Fruit fly (Drosophila melanogaster): ENCODE results near the gene CG17026.
A peak's percentile ranks its signal among the peaks of the same experiment; 100 is the strongest.

CG17026 gene

DNA sequence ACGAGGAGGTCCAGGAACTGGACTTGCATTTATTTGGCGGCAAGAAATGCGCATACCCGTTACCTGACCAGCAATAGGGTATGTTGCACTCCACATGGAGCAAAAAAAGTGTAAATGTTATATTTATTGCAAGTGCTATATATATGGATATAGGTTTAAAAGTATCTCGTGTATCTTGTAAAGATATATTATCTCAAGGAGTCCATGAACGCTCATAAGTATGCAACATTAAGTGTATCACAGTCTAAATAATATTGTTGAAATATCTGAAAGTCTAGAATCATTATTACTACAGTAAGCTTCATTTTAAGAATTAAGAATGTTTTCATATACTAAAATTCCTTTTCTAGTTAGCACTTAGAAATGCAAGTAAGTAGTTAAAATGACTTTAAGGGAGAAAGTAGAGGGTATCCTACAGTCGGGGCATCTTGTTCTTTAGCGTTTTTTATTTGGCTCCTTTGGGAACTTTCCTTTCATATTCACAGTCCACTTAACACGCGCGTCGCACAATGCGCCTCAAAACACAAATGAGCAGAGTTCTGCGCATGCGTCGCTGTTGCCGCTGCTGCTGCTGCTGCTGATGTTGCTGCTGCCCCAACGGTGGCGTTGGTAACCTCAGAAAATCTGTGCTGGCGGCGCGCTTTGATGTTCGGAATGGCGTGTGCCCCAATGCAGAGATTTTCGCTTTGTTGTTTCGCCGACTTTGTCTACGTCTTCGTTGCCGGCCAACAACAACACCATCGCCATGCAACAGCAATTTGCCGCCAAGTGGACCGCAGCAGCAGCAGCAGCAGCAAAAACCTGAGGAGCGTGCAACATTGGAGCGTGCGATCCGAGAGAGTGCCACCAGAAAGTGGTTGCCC lies 44.2 kb downstream of the CG17026 start (continued):
- TF ChIP-seq lola (GFP tag; optimal IDR thresholded peaks at IDR 0.05) (peak in 1 of 3 experiments; percentile 8), insv (GFP tag; optimal IDR thresholded peaks at IDR 0.05) (no peak)

DNA sequence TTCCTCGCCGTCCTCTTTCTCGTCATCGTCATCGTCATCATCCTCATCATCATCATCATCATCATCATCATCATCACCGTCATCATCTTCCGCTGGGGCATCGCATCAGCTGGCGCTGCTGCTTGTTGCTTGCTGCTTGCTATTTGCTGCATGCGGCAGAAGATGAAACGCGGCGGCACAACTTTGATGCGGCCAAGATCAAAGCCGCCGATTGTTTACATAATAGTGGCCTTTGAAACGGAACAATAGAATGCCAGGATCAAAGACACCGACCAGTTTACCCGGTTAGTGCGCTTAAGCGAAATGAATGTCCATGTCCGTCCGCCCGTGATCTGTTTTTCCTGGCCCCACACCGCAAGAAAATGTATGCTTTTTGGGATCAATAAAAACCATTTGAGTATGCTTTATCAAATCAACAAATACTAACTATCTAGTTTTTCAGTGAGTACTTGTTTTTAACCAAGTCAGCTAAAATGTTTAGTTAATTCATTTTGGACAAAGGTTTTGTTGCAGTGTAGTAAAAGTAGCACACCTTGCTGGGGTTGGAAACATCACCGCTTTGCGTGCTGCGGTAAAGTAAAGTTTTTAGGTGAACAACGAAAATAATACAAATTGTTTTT lies 46.0 kb downstream of the CG17026 start:
- TF ChIP-seq tll (GFP tag; optimal IDR thresholded peaks at IDR 0.05), result peak in 1 of 2 experiments; percentile 31
- TF ChIP-seq aop (GFP tag; IDR thresholded peaks at IDR 0.05), result no peak
- peak; percentile 65 for TF ChIP-seq unpg (GFP tag; optimal IDR thresholded peaks at IDR 0.05)
- no peak for TF ChIP-seq exex (tag; optimal IDR thresholded peaks at IDR 0.05)
- TF ChIP-seq E2f2 (GFP tag; IDR thresholded peaks at IDR 0.05), result peak; percentile 18; the same call in 1 of the 2 replicates
- TF ChIP-seq al (GFP tag; IDR thresholded peaks at IDR 0.05), result no peak
- no peak for TF ChIP-seq CG12744 (GFP tag; optimal IDR thresholded peaks at IDR 0.05)
- no peak for TF ChIP-seq bowl (GFP tag; IDR thresholded peaks at IDR 0.05)
- TF ChIP-seq CG13624 (GFP tag; optimal IDR thresholded peaks at IDR 0.05), result no peak
- no peak for TF ChIP-seq prd (optimal IDR thresholded peaks at IDR 0.05)
- TF ChIP-seq prd (GFP tag; IDR thresholded peaks at IDR 0.05), result peak; percentile 87
- no peak for TF ChIP-seq CG16813 (GFP tag; IDR thresholded peaks at IDR 0.05; ENCODE audit: partially characterized antibody)
- TF ChIP-seq NC2α (GFP tag; optimal IDR thresholded peaks at IDR 0.05), result peak; percentile 3
- peak; percentile 44 for TF ChIP-seq CG30431 (GFP tag; optimal IDR thresholded peaks at IDR 0.05)
- TF ChIP-seq fd3F (GFP tag; optimal IDR thresholded peaks at IDR 0.05), result no peak
- TF ChIP-seq CG15514 (GFP tag; optimal IDR thresholded peaks at IDR 0.05), result no peak
- no peak for TF ChIP-seq CG12071 (GFP tag; optimal IDR thresholded peaks at IDR 0.05)
- TF ChIP-seq CG10431 (GFP tag; optimal IDR thresholded peaks at IDR 0.05), result no peak
- peak; percentile 42 for TF ChIP-seq CG2678 (tag; optimal IDR thresholded peaks at IDR 0.05)
- peak; percentile 86 for TF ChIP-seq CG2712 (tag; optimal IDR thresholded peaks at IDR 0.05)
- no peak for TF ChIP-seq MBD-R2 (GFP tag; IDR thresholded peaks at IDR 0.05)
- TF ChIP-seq row (GFP tag; IDR thresholded peaks at IDR 0.05), result peak; percentile 50
- no peak for TF ChIP-seq CG17186 (GFP tag; optimal IDR thresholded peaks at IDR 0.05)
- peak; percentile 17 for TF ChIP-seq org-1 (GFP tag; optimal IDR thresholded peaks at IDR 0.05)
- no peak for TF ChIP-seq Optix (GFP tag; IDR thresholded peaks at IDR 0.05)
- TF ChIP-seq Mad (GFP tag; optimal IDR thresholded peaks at IDR 0.05), result peak; percentile 21
- TF ChIP-seq Hr39 (optimal IDR thresholded peaks at IDR 0.05), result no peak
- TF ChIP-seq cad (GFP tag; optimal IDR thresholded peaks at IDR 0.05), result no peak
- peak; percentile 64 for TF ChIP-seq Spps (tag; optimal IDR thresholded peaks at IDR 0.05)
- no peak for TF ChIP-seq seq (GFP tag; IDR thresholded peaks at IDR 0.05)
- TF ChIP-seq maf-S (GFP tag; optimal IDR thresholded peaks at IDR 0.05), result peak; percentile 38
- peak; percentile 39 for TF ChIP-seq CG12219 (GFP tag; optimal IDR thresholded peaks at IDR 0.05)
- no peak for TF ChIP-seq br (optimal IDR thresholded peaks at IDR 0.05)
- no peak for TF ChIP-seq nom (GFP tag; optimal IDR thresholded peaks at IDR 0.05)
- no peak for TF ChIP-seq gt (GFP tag; IDR thresholded peaks at IDR 0.05)
- TF ChIP-seq HLH54F (GFP tag; optimal IDR thresholded peaks at IDR 0.05), result peak; percentile 14
- peak; percentile 70 for TF ChIP-seq CG4820 (GFP tag; optimal IDR thresholded peaks at IDR 0.05)
- no peak for TF ChIP-seq amos (GFP tag; IDR thresholded peaks at IDR 0.05; ENCODE audit: partially characterized antibody)
- TF ChIP-seq CG32532 (GFP tag; IDR thresholded peaks at IDR 0.05), result no peak
- no peak for TF ChIP-seq ftz-f1 (GFP tag; optimal IDR thresholded peaks at IDR 0.05)
- peak; percentile 68 for TF ChIP-seq CG31441 (GFP tag; IDR thresholded peaks at IDR 0.05)
- TF ChIP-seq CG1233 (GFP tag; optimal IDR thresholded peaks at IDR 0.05), result peak; percentile 47
- no peak for TF ChIP-seq CG14014 (GFP tag; IDR thresholded peaks at IDR 0.05)
- TF ChIP-seq ham (GFP tag; IDR thresholded peaks at IDR 0.05), result no peak
- peak; percentile 71 for TF ChIP-seq zfh1 (GFP tag; IDR thresholded peaks at IDR 0.05)
- peak; percentile 30 for TF ChIP-seq CG4707 (GFP tag; optimal IDR thresholded peaks at IDR 0.05)

Data from whole organism, embryonic.